Fruit fly (Drosophila melanogaster) whole organism, embryonic: ENCODE measurements around the gene CG2247.

Source experiments
- Asciz ChIP-seq: fragments of 200-800 bp; sonication (Bioruptor generic); optimal IDR thresholded peaks from 2 replicates; lab custom pipeline; 2017; ENCODE audit warnings: missing biosample characterization, mild to moderate bottlenecking, missing genetic modification characterization, missing genetic modification reagents
- CG10959 ChIP-seq: fragments of 200-800 bp; sonication (Bioruptor generic); IDR thresholded peaks from 2 replicates; pipeline ENCODE4 v1.3.6; 2022; ENCODE audit warnings: missing biosample characterization, missing genetic modification characterization
- CG11398 ChIP-seq: fragments of 200-800 bp; sonication (Bioruptor generic); optimal IDR thresholded peaks from 2 replicates; lab custom pipeline; 2016; ENCODE audit warnings: missing biosample characterization, missing genetic modification characterization
- CG12744 ChIP-seq: fragments of 200-800 bp; sonication (Bioruptor generic); optimal IDR thresholded peaks from 2 replicates; lab custom pipeline; 2016; ENCODE audit warnings: missing biosample characterization, missing genetic modification characterization
- CG12942 ChIP-seq: fragments of 200-800 bp; sonication (Bioruptor generic); optimal IDR thresholded peaks from 3 replicates; lab custom pipeline; 2016; ENCODE audit warnings: missing biosample characterization, missing genetic modification characterization
- CG13287 ChIP-seq: fragments of 200-800 bp; sonication (Bioruptor generic); IDR thresholded peaks from 2 replicates; pipeline ENCODE4 v1.3.6; 2022; ENCODE audit warnings: missing biosample characterization, missing genetic modification characterization; ENCODE audit not compliant: partially characterized antibody
- CG13424 ChIP-seq: fragments of 200-800 bp; sonication (Bioruptor generic); optimal IDR thresholded peaks from 2 replicates; lab custom pipeline; 2019; ENCODE audit warnings: missing biosample characterization, mild to moderate bottlenecking, missing genetic modification characterization, moderate library complexity
- CG15011 ChIP-seq: fragments of 200-800 bp; sonication (Bioruptor generic); optimal IDR thresholded peaks from 3 replicates; lab custom pipeline; 2018; ENCODE audit warnings: missing biosample characterization, mild to moderate bottlenecking, missing genetic modification characterization
- CG1529 ChIP-seq: fragments of 200-800 bp; sonication (Bioruptor generic); optimal IDR thresholded peaks from 3 replicates; lab custom pipeline; 2018; ENCODE audit warnings: missing biosample characterization, missing genetic modification characterization
- CG17568 ChIP-seq: fragments of 200-800 bp; sonication (Bioruptor generic); optimal IDR thresholded peaks from 2 replicates; lab custom pipeline; 2018; ENCODE audit warnings: missing biosample characterization, mild to moderate bottlenecking, missing genetic modification characterization, moderate library complexity
- CG18476 ChIP-seq: fragments of 200-800 bp; sonication (Bioruptor generic); optimal IDR thresholded peaks from 2 replicates; lab custom pipeline; 2016; ENCODE audit warnings: missing biosample characterization, mild to moderate bottlenecking, missing genetic modification characterization
- CG30020 ChIP-seq: fragments of 200-800 bp; optimal IDR thresholded peaks from 2 replicates; lab custom pipeline; 2019; ENCODE audit warnings: missing biosample characterization, mild to moderate bottlenecking, missing genetic modification characterization, moderate library complexity
- CG32532 ChIP-seq: fragments of 200-800 bp; sonication (Bioruptor generic); IDR thresholded peaks from 2 replicates; pipeline ENCODE4 v1.3.6; 2022; ENCODE audit warnings: missing biosample characterization, missing genetic modification characterization
- CG34224 ChIP-seq: fragments of 200-800 bp; sonication (Bioruptor generic); IDR thresholded peaks from 3 replicates; pipeline ENCODE4 v1.3.6; 2022; ENCODE audit warnings: missing biosample characterization, missing genetic modification characterization; ENCODE audit not compliant: partially characterized antibody
- CG34376 ChIP-seq: fragments of 200-800 bp; sonication (Bioruptor generic); optimal IDR thresholded peaks from 2 replicates; lab custom pipeline; 2018; ENCODE audit warnings: missing biosample characterization, mild to moderate bottlenecking, missing genetic modification characterization
- CG4328 ChIP-seq: fragments of 200-800 bp; sonication (Bioruptor generic); optimal IDR thresholded peaks from 3 replicates; lab custom pipeline; 2017; ENCODE audit warnings: missing biosample characterization, missing genetic modification reagents, missing genetic modification characterization
- CG7839 ChIP-seq: fragments of 200-800 bp; sonication (Bioruptor generic); optimal IDR thresholded peaks from 3 replicates; lab custom pipeline; 2018; ENCODE audit warnings: missing biosample characterization, mild to moderate bottlenecking, missing genetic modification characterization, moderate library complexity
- CG8281 ChIP-seq: fragments of 200-800 bp; sonication (Bioruptor generic); optimal IDR thresholded peaks from 2 replicates; lab custom pipeline; 2018; ENCODE audit warnings: missing biosample characterization, mild to moderate bottlenecking, missing genetic modification characterization, moderate library complexity
- CG8765 ChIP-seq: fragments of 200-800 bp; sonication (Bioruptor generic); IDR thresholded peaks from 2 replicates; pipeline ENCODE4 v1.3.6; 2022; ENCODE audit warnings: missing biosample characterization, missing genetic modification characterization
- CG9797 ChIP-seq: fragments of 200-800 bp; sonication (Bioruptor generic); optimal IDR thresholded peaks from 3 replicates; lab custom pipeline; 2018; ENCODE audit warnings: missing biosample characterization, mild to moderate bottlenecking, missing genetic modification characterization
- CG9817 ChIP-seq: fragments of 200-800 bp; sonication (Bioruptor generic); optimal IDR thresholded peaks from 2 replicates; lab custom pipeline; 2018; ENCODE audit warnings: missing biosample characterization, mild to moderate bottlenecking, missing genetic modification characterization, moderate library complexity
- Chrac-16 ChIP-seq: fragments of 200-800 bp; sonication (Bioruptor generic); optimal IDR thresholded peaks from 3 replicates; lab custom pipeline; 2016; ENCODE audit warnings: missing biosample characterization, missing genetic modification characterization
- Doc3 ChIP-seq: fragments of 200-800 bp; sonication (Bioruptor generic); IDR thresholded peaks from 3 replicates; pipeline ENCODE4 v1.3.6; 2022; ENCODE audit warnings: missing biosample characterization, missing genetic modification characterization; ENCODE audit not compliant: partially characterized antibody
- ERR ChIP-seq: fragments of 200-800 bp; sonication (Bioruptor generic); optimal IDR thresholded peaks from 2 replicates; lab custom pipeline; 2016; ENCODE audit warnings: missing biosample characterization, missing genetic modification characterization
- Ets97D ChIP-seq: fragments of 200-800 bp; sonication (Bioruptor generic); optimal IDR thresholded peaks from 3 replicates; lab custom pipeline; 2016; ENCODE audit warnings: missing biosample characterization, missing genetic modification characterization
- Gsc ChIP-seq: fragments of 200-800 bp; sonication (Bioruptor generic); IDR thresholded peaks from 2 replicates; pipeline ENCODE4 v1.3.6; 2022; ENCODE audit warnings: missing biosample characterization, missing genetic modification characterization
- HHEX ChIP-seq: fragments of 200-800 bp; sonication (Bioruptor generic); optimal IDR thresholded peaks from 3 replicates; lab custom pipeline; 2017; ENCODE audit warnings: missing biosample characterization, mild to moderate bottlenecking, missing genetic modification characterization, missing genetic modification reagents
- NfI ChIP-seq: fragments of 200-800 bp; sonication (Bioruptor generic); optimal IDR thresholded peaks from 3 replicates; lab custom pipeline; 2018; ENCODE audit warnings: missing biosample characterization, mild to moderate bottlenecking, missing genetic modification characterization, moderate library complexity
- Sry-β ChIP-seq: fragments of 200-800 bp; sonication (Bioruptor generic); optimal IDR thresholded peaks from 2 replicates; lab custom pipeline; 2018; ENCODE audit warnings: missing biosample characterization, mild to moderate bottlenecking, missing genetic modification characterization, moderate library complexity
- Sry-δ ChIP-seq: fragments of 200-800 bp; sonication (Bioruptor generic); optimal IDR thresholded peaks from 2 replicates; lab custom pipeline; 2016; ENCODE audit warnings: missing biosample characterization, missing genetic modification characterization
- Taf1 ChIP-seq: fragments of 200-800 bp; sonication (Bioruptor generic); IDR thresholded peaks from 2 replicates; pipeline ENCODE4 v1.3.6; 2022; ENCODE audit warnings: missing biosample characterization, missing genetic modification characterization
- Usf ChIP-seq: fragments of 200-800 bp; sonication (Bioruptor generic); optimal IDR thresholded peaks from 2 replicates; lab custom pipeline; 2017; ENCODE audit warnings: missing genotype, missing biosample characterization, missing genetic modification characterization
- ase ChIP-seq: fragments of 200-800 bp; sonication (Bioruptor generic); IDR thresholded peaks from 3 replicates; pipeline ENCODE4 v1.3.6; 2022; ENCODE audit warnings: missing biosample characterization, missing genetic modification characterization
- bowl ChIP-seq: fragments of 200-800 bp; sonication (Bioruptor generic); IDR thresholded peaks from 2 replicates; pipeline ENCODE4 v1.3.6; 2022; ENCODE audit warnings: missing biosample characterization, missing genetic modification characterization
- br ChIP-seq: fragments of >200 bp; optimal IDR thresholded peaks from 2 replicates; lab custom pipeline; 2017
- cato ChIP-seq: fragments of 200-800 bp; sonication (Bioruptor generic); optimal IDR thresholded peaks from 2 replicates; lab custom pipeline; 2016; ENCODE audit warnings: missing biosample characterization, missing genetic modification characterization, borderline replicate concordance
- disco-r ChIP-seq: fragments of 200-800 bp; sonication (Bioruptor generic); optimal IDR thresholded peaks from 2 replicates; lab custom pipeline; 2016; ENCODE audit warnings: missing biosample characterization, missing genetic modification characterization
- dysf ChIP-seq: fragments of 200-800 bp; sonication (Bioruptor generic); IDR thresholded peaks from 3 replicates; pipeline ENCODE4 v1.3.6; 2022; ENCODE audit warnings: missing biosample characterization, missing genetic modification characterization
- inv ChIP-seq: fragments of 200-800 bp; sonication (Bioruptor generic); IDR thresholded peaks from 2 replicates; pipeline ENCODE4 v1.3.6; 2022; ENCODE audit warnings: missing biosample characterization, missing genetic modification characterization; ENCODE audit not compliant: partially characterized antibody
- kay ChIP-seq: fragments of 200-800 bp; sonication (Bioruptor generic); optimal IDR thresholded peaks from 2 replicates; lab custom pipeline; 2016; ENCODE audit warnings: missing biosample characterization, missing genetic modification characterization
- lab ChIP-seq: fragments of 200-800 bp; sonication (Bioruptor generic); optimal IDR thresholded peaks from 3 replicates; lab custom pipeline; 2017; ENCODE audit warnings: missing biosample characterization, missing genetic modification characterization, mild to moderate bottlenecking, moderate library complexity, missing genetic modification reagents
- mld ChIP-seq: fragments of 200-800 bp; sonication (Bioruptor generic); IDR thresholded peaks from 3 replicates; pipeline ENCODE4 v1.3.6; 2022; ENCODE audit warnings: missing biosample characterization, missing genetic modification characterization; ENCODE audit not compliant: partially characterized antibody
- odd ChIP-seq: fragments of 200-800 bp; sonication (Bioruptor generic); optimal IDR thresholded peaks from 2 replicates; lab custom pipeline; 2017; ENCODE audit warnings: missing biosample characterization, mild to moderate bottlenecking, missing genetic modification characterization
- pfk ChIP-seq: fragments of 200-800 bp; sonication (Bioruptor generic); optimal IDR thresholded peaks from 2 replicates; lab custom pipeline; 2018; ENCODE audit warnings: missing biosample characterization, mild to moderate bottlenecking, missing genetic modification characterization, moderate library complexity
- pzg ChIP-seq: fragments of 200-800 bp; sonication (Bioruptor generic); optimal IDR thresholded peaks from 3 replicates; lab custom pipeline; 2018; ENCODE audit warnings: missing biosample characterization, mild to moderate bottlenecking, missing genetic modification characterization, moderate library complexity
- stc ChIP-seq: fragments of 200-800 bp; sonication (Bioruptor generic); IDR thresholded peaks from 2 replicates; pipeline ENCODE4 v1.3.6; 2022; ENCODE audit warnings: missing biosample characterization, missing genetic modification characterization
- toy ChIP-seq: fragments of 200-800 bp; sonication (Bioruptor generic); IDR thresholded peaks from 2 replicates; pipeline ENCODE4 v1.3.6; 2022; ENCODE audit warnings: missing biosample characterization, missing genetic modification characterization
- trh ChIP-seq: fragments of 200-800 bp; sonication (Bioruptor generic); optimal IDR thresholded peaks from 2 replicates; lab custom pipeline; 2016; ENCODE audit warnings: missing biosample characterization, missing genetic modification characterization

The CG2247 gene

DNA sequence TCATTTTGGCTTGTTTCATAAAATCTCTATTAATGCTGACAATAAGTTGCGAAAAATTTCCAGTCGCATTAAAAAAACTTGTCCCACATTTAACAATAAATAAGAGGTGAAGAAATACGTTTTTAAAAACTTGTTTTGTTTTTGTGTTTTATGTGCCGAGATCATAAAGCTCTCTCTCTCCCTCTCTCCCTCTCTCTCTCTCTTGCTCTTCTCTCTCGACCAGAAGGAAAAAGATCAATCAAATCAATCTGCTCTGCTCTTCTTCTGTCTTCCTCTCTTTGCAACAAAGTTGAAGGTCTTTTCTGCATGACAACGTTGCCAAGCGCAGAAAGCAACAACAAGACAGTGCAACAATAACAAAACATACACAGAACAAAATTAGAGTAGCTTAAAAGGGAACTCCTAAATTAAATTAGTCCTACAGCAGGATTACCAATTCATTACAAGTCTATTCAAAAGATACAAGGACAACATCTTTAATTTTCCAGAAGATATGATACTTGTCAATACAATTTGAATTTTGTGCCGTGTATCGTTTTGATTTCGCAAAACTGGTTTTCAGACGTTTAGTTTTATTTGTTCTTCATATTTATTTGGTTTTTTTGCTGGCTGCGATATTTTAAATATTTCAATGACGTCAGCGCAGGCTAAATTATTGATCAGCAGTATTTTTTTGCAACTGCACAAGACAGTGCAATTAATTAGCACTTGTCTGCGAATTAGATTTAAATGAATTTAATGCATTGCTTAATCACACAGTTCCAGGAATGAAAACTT is 11.4 kb upstream of the CG2247 start (continued):
- peak; percentile 36 for TF ChIP-seq cato (GFP tag; lab: Kevin White, UChicago)
- TF ChIP-seq CG13287 (GFP tag; lab: Robert Waterston, UW) = no peak
- peak; percentile 77 for TF ChIP-seq CG9817 (tag; lab: Kevin White, UChicago)
- peak; percentile 85 for TF ChIP-seq lab
- no peak for TF ChIP-seq br (lab: Kevin White, UChicago)
- no peak for TF ChIP-seq pzg (GFP tag; lab: Kevin White, UChicago)
- TF ChIP-seq bowl = peak; percentile 64; the same call in 1 of the 2 replicates
- TF ChIP-seq CG1529 (GFP tag; lab: Kevin White, UChicago) = peak; percentile 9
- peak; percentile 34 for TF ChIP-seq Usf (GFP tag; lab: Kevin White, UChicago)
- TF ChIP-seq Taf1 = peak; percentile 75
- TF ChIP-seq CG8281 = peak; percentile 26
- TF ChIP-seq pfk (GFP tag; lab: Kevin White, UChicago) = no peak
- TF ChIP-seq CG17568 (GFP tag; lab: Kevin White, UChicago) = peak; percentile 51
- TF ChIP-seq odd (GFP tag; lab: Kevin White, UChicago) = peak; percentile 51
- peak; percentile 50 for TF ChIP-seq Ets97D
- TF ChIP-seq HHEX (GFP tag; lab: Kevin White, UChicago) = peak; percentile 72
- peak; percentile 54 for TF ChIP-seq CG11398 (GFP tag; lab: Kevin White, UChicago)
- no peak for TF ChIP-seq Sry-β (GFP tag; lab: Kevin White, UChicago)
- peak; percentile 22; the same call in 1 of the 2 replicates for TF ChIP-seq CG10959
- TF ChIP-seq CG7839 = peak; percentile 81
- TF ChIP-seq CG15011 (GFP tag; lab: Kevin White, UChicago) = peak; percentile 13
- no peak for TF ChIP-seq ERR
- peak; percentile 63; the same call in 1 of the 2 replicates for TF ChIP-seq toy (GFP tag; lab: Robert Waterston, UW)
- peak; percentile 10 for TF ChIP-seq kay (GFP tag; lab: Kevin White, UChicago)
- TF ChIP-seq CG12942 = peak; percentile 53
- peak; percentile 79 for TF ChIP-seq CG32532 (GFP tag; lab: Robert Waterston, UW)
- TF ChIP-seq CG8765 = peak; percentile 13; the same call in 1 of the 2 replicates
- TF ChIP-seq ase (GFP tag; lab: Robert Waterston, UW) = peak; percentile 70; the same call in 2 of the 3 replicates
- peak; percentile 83 for TF ChIP-seq stc
- peak; percentile 27 for TF ChIP-seq CG12744 (GFP tag; lab: Kevin White, UChicago)
- no peak for TF ChIP-seq Doc3 (GFP tag; lab: Robert Waterston, UW)
- no peak for TF ChIP-seq inv
- TF ChIP-seq CG34376 (GFP tag; lab: Kevin White, UChicago) = peak; percentile 21
- TF ChIP-seq Chrac-16 = peak; percentile 65

- no peak for TF ChIP-seq CG30020
- TF ChIP-seq disco-r (GFP tag; lab: Kevin White, UChicago) = peak; percentile 6
- no peak for TF ChIP-seq trh (GFP tag; lab: Kevin White, UChicago)
- peak; percentile 30 for TF ChIP-seq CG32532 (GFP tag; lab: Robert Waterston, UW)
- peak; percentile 45 for TF ChIP-seq CG34376 (GFP tag; lab: Kevin White, UChicago)
- TF ChIP-seq CG4328 = no peak
- no peak for TF ChIP-seq CG18476 (GFP tag; lab: Kevin White, UChicago)
- peak; percentile 25 for TF ChIP-seq CG9797 (GFP tag; lab: Kevin White, UChicago)
- TF ChIP-seq dysf (GFP tag; lab: Robert Waterston, UW) = no peak
- TF ChIP-seq CG13424 (tag; lab: Kevin White, UChicago) = no peak
- TF ChIP-seq NfI (GFP tag; lab: Kevin White, UChicago) = peak; percentile 6
- TF ChIP-seq CG34224 (GFP tag; lab: Robert Waterston, UW) = peak; percentile 85
- TF ChIP-seq Gsc (GFP tag; lab: Robert Waterston, UW) = no peak
- no peak for TF ChIP-seq CG8765
- TF ChIP-seq Sry-δ (GFP tag; lab: Kevin White, UChicago) = peak; percentile 89
- TF ChIP-seq Asciz (GFP tag; lab: Kevin White, UChicago) = no peak
- peak; percentile 89 for TF ChIP-seq mld
Measured at dm6 chrX:11621866-11622648, 10.6 kb upstream of the CG2247 start, which contains the start of gene Ptp10D. Ptp10D (plus strand) TSS chrX:11622015.
